Worm (Caenorhabditis elegans): ENCODE results near the gene F41F3.3.

- TF ChIP-seq tbx-37 (GFP tag; conservative IDR thresholded peaks at IDR 0.05) = no peak
- TF ChIP-seq tbx-11 (GFP tag; IDR thresholded peaks at IDR 0.05) = no peak
- TF ChIP-seq ama-1 (optimal IDR thresholded peaks at IDR 0.05) = no peak
- no peak for TF ChIP-seq ceh-13 (GFP tag; optimal IDR thresholded peaks at IDR 0.05)
- no peak for TF ChIP-seq hmg-4 (GFP tag; optimal IDR thresholded peaks at IDR 0.05)
- no peak for TF ChIP-seq tra-4 (tag; optimal IDR thresholded peaks at IDR 0.05)
- TF ChIP-seq ets-7 (tag; optimal IDR thresholded peaks at IDR 0.05) = no peak
- no peak for TF ChIP-seq hnd-1 (tag; optimal IDR thresholded peaks at IDR 0.05)
- no peak for TF ChIP-seq F13C5.2 (tag; optimal IDR thresholded peaks at IDR 0.05)
- TF ChIP-seq B0310.2 (tag; optimal IDR thresholded peaks at IDR 0.05) = no peak
- no peak for TF ChIP-seq hmbx-1 (tag; optimal IDR thresholded peaks at IDR 0.05)
- no peak for TF ChIP-seq pes-1 (GFP tag; IDR thresholded peaks at IDR 0.05)
- no peak for TF ChIP-seq aly-1 (tag; optimal IDR thresholded peaks at IDR 0.05)
- TF ChIP-seq flt-1 (GFP tag; IDR thresholded peaks at IDR 0.05) = no peak
Observed at ce11 chrV:4681670-4682069, 33.6 kb upstream of the F41F3.3 start, which contains the start of gene K03B4.4.
